Worm (Caenorhabditis elegans) whole organism, midembryonic: ENCODE data around the gene F01G12.18.

Experiments
- T22C8.4 ChIP-seq: fragments of 200-800 bp; sonication (Bioruptor generic); IDR thresholded peaks from 2 replicates; pipeline ENCODE4 v1.3.6; 2022; ENCODE audit warnings: missing genetic modification characterization, missing compliant biosample characterization
- tab-1 ChIP-seq: fragments of 200-800 bp; sonication (Bioruptor generic); IDR thresholded peaks from 2 replicates; pipeline ENCODE4 v1.3.6; 2022; ENCODE audit warnings: missing genetic modification characterization, missing compliant biosample characterization

DNA sequence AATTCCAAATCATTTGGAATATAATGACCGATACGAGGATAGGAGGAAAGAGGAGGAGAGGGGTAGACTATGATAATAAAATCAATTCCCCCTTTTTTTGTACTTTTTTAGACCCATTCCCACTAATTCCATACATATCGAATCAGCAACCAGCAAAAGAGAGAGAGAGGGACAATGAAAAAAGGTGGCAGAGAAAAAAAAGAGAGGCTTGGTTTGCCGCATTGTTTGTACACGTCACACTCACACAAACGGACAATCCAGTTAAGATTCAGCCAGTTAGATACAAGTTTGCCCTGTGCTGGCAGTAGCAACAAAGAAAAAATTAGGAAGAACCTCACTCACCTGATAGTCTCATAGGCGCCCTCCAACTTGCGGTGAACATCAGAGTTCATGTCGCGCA lies 2.6 kb upstream of the F01G12.18 start:
- TF ChIP-seq tab-1 (GFP tag; lab: Robert Waterston, UW) (no peak), T22C8.4 (GFP tag; lab: Robert Waterston, UW) (no peak)
